Worm (Caenorhabditis elegans): ENCODE data around the gene C16B8.4.

ce11 chrX:3957475-3958204, 15.8 kb downstream of the C16B8.4 start:
- no peak for TF ChIP-seq him-1 (tag; optimal IDR thresholded peaks at IDR 0.05)
- TF ChIP-seq dao-5 (tag; optimal IDR thresholded peaks at IDR 0.05): no peak
